Fruit fly (Drosophila melanogaster) whole organism, embryonic: ENCODE data around the gene TFAM.

Experiments used
- Adf1 ChIP-seq: fragments of 200-800 bp; sonication (Bioruptor generic); IDR thresholded peaks from 2 replicates; pipeline ENCODE4 v1.3.6; 2022; ENCODE audit warnings: missing biosample characterization, missing genetic modification characterization
- BtbVII ChIP-seq: fragments of 200-800 bp; sonication (Bioruptor generic); optimal IDR thresholded peaks from 3 replicates; lab custom pipeline; 2017; ENCODE audit warnings: missing biosample characterization, mild to moderate bottlenecking, missing genetic modification characterization
- Bteb2 ChIP-seq: fragments of 200-800 bp; sonication (Bioruptor generic); optimal IDR thresholded peaks from 2 replicates; lab custom pipeline; 2016; ENCODE audit warnings: missing biosample characterization, missing genetic modification characterization
- CG10147 ChIP-seq: fragments of 200-800 bp; sonication (Bioruptor generic); optimal IDR thresholded peaks from 2 replicates; lab custom pipeline; 2019; ENCODE audit warnings: missing biosample characterization, mild to moderate bottlenecking, missing genetic modification characterization, moderate library complexity
- CG10209 ChIP-seq: fragments of 200-800 bp; sonication (Bioruptor generic); optimal IDR thresholded peaks from 3 replicates; lab custom pipeline; 2017; ENCODE audit warnings: missing biosample characterization, mild to moderate bottlenecking, missing genetic modification characterization, missing genetic modification reagents
- CG10321 ChIP-seq: fragments of 200-800 bp; sonication (Bioruptor generic); IDR thresholded peaks from 2 replicates; pipeline ENCODE4 v1.3.6; 2022; ENCODE audit warnings: missing biosample characterization, missing genetic modification characterization
- CG10462 ChIP-seq: fragments of 200-800 bp; sonication (Bioruptor generic); optimal IDR thresholded peaks from 2 replicates; lab custom pipeline; 2016; ENCODE audit warnings: missing biosample characterization, missing genetic modification characterization
- CG10979 ChIP-seq: fragments of 200-800 bp; sonication (Bioruptor generic); optimal IDR thresholded peaks from 2 replicates; lab custom pipeline; 2018; ENCODE audit warnings: missing biosample characterization, mild to moderate bottlenecking, missing genetic modification characterization, moderate library complexity
- CG12744 ChIP-seq: fragments of 200-800 bp; sonication (Bioruptor generic); optimal IDR thresholded peaks from 2 replicates; lab custom pipeline; 2016; ENCODE audit warnings: missing biosample characterization, missing genetic modification characterization
- CG13287 ChIP-seq: fragments of 200-800 bp; sonication (Bioruptor generic); IDR thresholded peaks from 2 replicates; pipeline ENCODE4 v1.3.6; 2022; ENCODE audit warnings: missing biosample characterization, missing genetic modification characterization; ENCODE audit not compliant: partially characterized antibody
- CG13775 ChIP-seq: fragments of 200-800 bp; sonication (Bioruptor generic); optimal IDR thresholded peaks from 3 replicates; lab custom pipeline; 2017; ENCODE audit warnings: missing biosample characterization, mild to moderate bottlenecking, missing genetic modification characterization
- CG14965 ChIP-seq: fragments of 200-800 bp; sonication (Bioruptor generic); optimal IDR thresholded peaks from 2 replicates; lab custom pipeline; 2016; ENCODE audit warnings: missing biosample characterization, missing genetic modification characterization, borderline replicate concordance
- CG15073 ChIP-seq: fragments of 200-800 bp; sonication (Bioruptor generic); optimal IDR thresholded peaks from 2 replicates; lab custom pipeline; 2016; ENCODE audit warnings: missing biosample characterization, missing genetic modification characterization
- CG16863 ChIP-seq: fragments of 200-800 bp; sonication (Bioruptor generic); optimal IDR thresholded peaks from 3 replicates; lab custom pipeline; 2016; ENCODE audit warnings: missing biosample characterization, missing genetic modification characterization
- CG17568 ChIP-seq: fragments of 200-800 bp; sonication (Bioruptor generic); optimal IDR thresholded peaks from 2 replicates; lab custom pipeline; 2018; ENCODE audit warnings: missing biosample characterization, mild to moderate bottlenecking, missing genetic modification characterization, moderate library complexity
- CG1832 ChIP-seq: fragments of 200-800 bp; sonication (Bioruptor generic); optimal IDR thresholded peaks from 2 replicates; lab custom pipeline; 2017; ENCODE audit warnings: missing biosample characterization, mild to moderate bottlenecking, missing genetic modification characterization, inconsistent platforms
- CG2712 ChIP-seq: fragments of 200-800 bp; optimal IDR thresholded peaks from 3 replicates; lab custom pipeline; 2019; ENCODE audit warnings: missing biosample characterization, mild to moderate bottlenecking, missing genetic modification characterization, moderate library complexity
- CG30020 ChIP-seq: fragments of 200-800 bp; optimal IDR thresholded peaks from 2 replicates; lab custom pipeline; 2019; ENCODE audit warnings: missing biosample characterization, mild to moderate bottlenecking, missing genetic modification characterization, moderate library complexity
- CG4328 ChIP-seq: fragments of 200-800 bp; sonication (Bioruptor generic); optimal IDR thresholded peaks from 3 replicates; lab custom pipeline; 2017; ENCODE audit warnings: missing biosample characterization, missing genetic modification reagents, missing genetic modification characterization
- CG7987 ChIP-seq: fragments of 200-800 bp; sonication (Bioruptor generic); optimal IDR thresholded peaks from 2 replicates; lab custom pipeline; 2018; ENCODE audit warnings: missing biosample characterization, mild to moderate bottlenecking, missing genetic modification characterization, moderate library complexity
- Dad ChIP-seq: fragments of 200-800 bp; sonication (Bioruptor generic); optimal IDR thresholded peaks from 3 replicates; lab custom pipeline; 2016; ENCODE audit warnings: missing biosample characterization, missing genetic modification characterization
- Dref ChIP-seq: fragments of 200-800 bp; sonication (Bioruptor generic); IDR thresholded peaks from 2 replicates; pipeline ENCODE4 v1.3.6; 2022; ENCODE audit warnings: missing biosample characterization, missing genetic modification characterization
- HHEX ChIP-seq: fragments of 200-800 bp; sonication (Bioruptor generic); optimal IDR thresholded peaks from 3 replicates; lab custom pipeline; 2017; ENCODE audit warnings: missing biosample characterization, mild to moderate bottlenecking, missing genetic modification characterization, missing genetic modification reagents
- Hr51 ChIP-seq, 2 experiments: fragments of 200-800 bp; sonication (Bioruptor generic); optimal IDR thresholded peaks; 2 replicates in 1 of 2; 3 replicates in 1 of 2; lab custom pipeline; 2016 to 2018; ENCODE audit warnings: missing biosample characterization in 2 of 2, missing genetic modification characterization in 2 of 2, mild to moderate bottlenecking in 1 of 2, moderate library complexity in 1 of 2
- Med ChIP-seq: fragments of 200-800 bp; sonication (Bioruptor generic); peaks from one replicate; lab custom pipeline; 2016; ENCODE audit warnings: missing biosample characterization, missing genetic modification characterization, mild to moderate bottlenecking, inconsistent platforms, moderate library complexity
- Oli ChIP-seq: fragments of 200-800 bp; sonication (Bioruptor generic); optimal IDR thresholded peaks from 2 replicates; lab custom pipeline; 2018; ENCODE audit warnings: missing biosample characterization, mild to moderate bottlenecking, missing genetic modification characterization, moderate library complexity
- PHDP ChIP-seq: fragments of 200-800 bp; sonication (Bioruptor generic); optimal IDR thresholded peaks from 3 replicates; lab custom pipeline; 2018; ENCODE audit warnings: missing biosample characterization, mild to moderate bottlenecking, missing genetic modification characterization, moderate library complexity
- Rx ChIP-seq: fragments of 200-800 bp; sonication (Bioruptor generic); IDR thresholded peaks from 2 replicates; pipeline ENCODE4 v1.3.6; 2022; ENCODE audit warnings: missing biosample characterization, missing genetic modification characterization
- Stat92E ChIP-seq, 3 experiments: fragments of >200 bp in 2 of 3; fragments of 200-800 bp in 1 of 3; sonication (Bioruptor generic) in 1 of 3; optimal IDR thresholded peaks; 2 replicates each; lab custom pipeline; 2017 to 2019; ENCODE audit warnings: missing biosample characterization in 3 of 3, missing genetic modification characterization in 3 of 3, mild to moderate bottlenecking in 1 of 3, moderate library complexity in 1 of 3
- Vsx1 ChIP-seq: fragments of 200-800 bp; sonication (Bioruptor generic); optimal IDR thresholded peaks from 2 replicates; lab custom pipeline; 2017; ENCODE audit warnings: missing biosample characterization, mild to moderate bottlenecking, missing genetic modification characterization, missing genetic modification reagents
- Xrp1 ChIP-seq: fragments of 200-800 bp; sonication (Bioruptor generic); IDR thresholded peaks from 2 replicates; pipeline ENCODE4 v1.3.6; 2022; ENCODE audit warnings: missing biosample characterization, missing genetic modification characterization
- amos ChIP-seq: fragments of 200-800 bp; sonication (Bioruptor generic); IDR thresholded peaks from 2 replicates; pipeline ENCODE4 v1.3.6; 2022; ENCODE audit warnings: missing biosample characterization, missing genetic modification characterization; ENCODE audit not compliant: partially characterized antibody
- br ChIP-seq: fragments of >200 bp; optimal IDR thresholded peaks from 2 replicates; lab custom pipeline; 2017
- cad ChIP-seq: fragments of >200 bp; optimal IDR thresholded peaks from 2 replicates; lab custom pipeline; 2017; ENCODE audit warnings: missing biosample characterization, missing genetic modification characterization
- cas ChIP-seq: fragments of 200-800 bp; sonication (Bioruptor generic); IDR thresholded peaks from 2 replicates; pipeline ENCODE4 v1.3.6; 2022; ENCODE audit warnings: missing biosample characterization, missing genetic modification characterization
- cg ChIP-seq: fragments of 200-800 bp; sonication (Bioruptor generic); optimal IDR thresholded peaks from 3 replicates; lab custom pipeline; 2019; ENCODE audit warnings: missing biosample characterization, mild to moderate bottlenecking, missing genetic modification characterization, moderate library complexity
- corto ChIP-seq: fragments of 200-800 bp; sonication (Bioruptor generic); optimal IDR thresholded peaks from 2 replicates; lab custom pipeline; 2016; ENCODE audit warnings: missing biosample characterization, mild to moderate bottlenecking, missing genetic modification characterization, moderate library complexity
- danr ChIP-seq: fragments of 200-800 bp; sonication (Bioruptor generic); IDR thresholded peaks from 2 replicates; pipeline ENCODE4 v1.3.6; 2022; ENCODE audit warnings: missing biosample characterization, missing genetic modification characterization
- exex ChIP-seq: fragments of 200-800 bp; sonication (Bioruptor generic); optimal IDR thresholded peaks from 4 replicates; lab custom pipeline; 2018; ENCODE audit warnings: missing biosample characterization, mild to moderate bottlenecking, missing genetic modification characterization, moderate library complexity
- eyg ChIP-seq: fragments of 200-800 bp; sonication (Bioruptor generic); optimal IDR thresholded peaks from 3 replicates; lab custom pipeline; 2016; ENCODE audit warnings: missing biosample characterization, missing genetic modification characterization
- gcm2 ChIP-seq: fragments of 200-800 bp; sonication (Bioruptor generic); optimal IDR thresholded peaks from 2 replicates; lab custom pipeline; 2016; ENCODE audit warnings: missing biosample characterization, missing genetic modification characterization
- hb ChIP-seq: fragments of 200-800 bp; sonication (Bioruptor generic); IDR thresholded peaks from 3 replicates; pipeline ENCODE4 v1.3.6; 2022; ENCODE audit warnings: missing biosample characterization, missing genetic modification characterization; ENCODE audit not compliant: partially characterized antibody
- hbn ChIP-seq: fragments of 200-800 bp; sonication (Bioruptor generic); IDR thresholded peaks from 2 replicates; pipeline ENCODE4 v1.3.6; 2022; ENCODE audit warnings: missing biosample characterization, missing genetic modification characterization; ENCODE audit not compliant: partially characterized antibody
- lab ChIP-seq: fragments of 200-800 bp; sonication (Bioruptor generic); optimal IDR thresholded peaks from 3 replicates; lab custom pipeline; 2017; ENCODE audit warnings: missing biosample characterization, missing genetic modification characterization, mild to moderate bottlenecking, moderate library complexity, missing genetic modification reagents
- nom ChIP-seq: fragments of 200-800 bp; sonication (Bioruptor generic); optimal IDR thresholded peaks from 2 replicates; lab custom pipeline; 2017; ENCODE audit warnings: missing biosample characterization, missing genetic modification characterization, mild to moderate bottlenecking, moderate library complexity, missing genetic modification reagents
- pum ChIP-seq: fragments of 200-800 bp; sonication (Bioruptor generic); optimal IDR thresholded peaks from 2 replicates; lab custom pipeline; 2016; ENCODE audit warnings: missing biosample characterization, missing genetic modification characterization
- sr ChIP-seq: fragments of 200-800 bp; sonication (Bioruptor generic); IDR thresholded peaks from 3 replicates; pipeline ENCODE4 v1.3.6; 2022; ENCODE audit warnings: missing biosample characterization, missing genetic modification characterization
- sug ChIP-seq: fragments of 200-800 bp; optimal IDR thresholded peaks from 2 replicates; lab custom pipeline; 2019; ENCODE audit warnings: missing biosample characterization, mild to moderate bottlenecking, missing genetic modification characterization, moderate library complexity

TFAM gene

DNA sequence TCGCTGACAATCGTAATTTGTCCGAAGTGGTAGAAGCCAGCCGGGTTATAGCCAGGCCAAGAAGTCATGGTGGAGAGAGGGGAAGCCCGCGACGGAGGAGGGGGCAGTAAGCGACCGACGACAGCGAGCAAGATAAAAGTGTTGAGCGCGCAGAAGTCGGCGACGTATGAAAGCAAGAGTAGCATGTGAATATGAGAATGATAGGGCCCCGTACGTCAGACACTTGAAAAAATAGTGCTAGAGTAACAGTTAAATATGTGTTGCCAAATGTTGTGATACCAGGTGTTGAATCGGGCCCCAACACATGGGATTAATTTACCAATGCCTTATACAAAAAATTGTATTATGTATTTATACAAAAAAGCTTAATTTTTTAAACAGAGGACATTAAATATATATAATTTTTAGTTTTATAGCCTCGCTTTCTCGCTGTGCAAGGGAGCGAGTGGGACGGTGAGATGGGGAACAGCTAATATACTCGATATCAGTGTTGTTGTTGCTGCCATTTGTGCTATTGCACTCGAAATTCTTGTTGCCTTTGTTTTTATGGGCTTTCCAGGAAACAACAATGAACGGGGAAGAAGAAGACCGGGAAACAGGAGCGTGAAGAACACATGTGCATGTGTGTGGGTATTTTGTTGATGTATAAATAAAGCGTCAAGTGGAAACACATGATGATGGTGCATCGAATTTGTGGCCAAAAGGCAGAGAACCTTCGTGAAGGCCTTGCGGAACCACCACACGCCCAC, 26.8 kb downstream of the TFAM start (continued):
- TF ChIP-seq Rx (GFP tag; lab: Robert Waterston, UW) = peak; percentile 73
- TF ChIP-seq HHEX (GFP tag; lab: Kevin White, UChicago) = peak; percentile 88
- TF ChIP-seq br (lab: Kevin White, UChicago) = no peak
- TF ChIP-seq Dref (GFP tag; lab: Robert Waterston, UW) = 0 out of 2 replicates have a peak, but pooled peaks have one; percentile 18
- TF ChIP-seq CG13287 (GFP tag; lab: Robert Waterston, UW) = no peak; the same call in 1 of the 2 replicates
- no peak for TF ChIP-seq hbn (GFP tag; lab: Robert Waterston, UW)
- 0 out of 3 replicates have a peak, but pooled peaks have one; percentile 10 for TF ChIP-seq sr
- peak; percentile 87 for TF ChIP-seq Oli (tag; lab: Kevin White, UChicago)
- peak; percentile 54 for TF ChIP-seq CG16863 (GFP tag; lab: Kevin White, UChicago)
- TF ChIP-seq CG15073 = no peak
- TF ChIP-seq CG30020 (tag; lab: Kevin White, UChicago) = peak; percentile 44
- peak; percentile 79 for TF ChIP-seq BtbVII
- no peak for TF ChIP-seq Dad (GFP tag; lab: Kevin White, UChicago)
- TF ChIP-seq cas (GFP tag; lab: Robert Waterston, UW) = peak; percentile 25; the same call in 1 of the 2 replicates
- peak; percentile 92 for TF ChIP-seq lab (GFP tag; lab: Kevin White, UChicago)
- TF ChIP-seq CG4328 (GFP tag; lab: Kevin White, UChicago) = peak; percentile 73
- TF ChIP-seq Vsx1 (GFP tag; lab: Kevin White, UChicago) = peak; percentile 94
- TF ChIP-seq Med (GFP tag; lab: Kevin White, UChicago) = peak; percentile 84
- no peak for TF ChIP-seq CG12744
- peak; percentile 78 for TF ChIP-seq nom
- TF ChIP-seq CG2712 (tag; lab: Kevin White, UChicago) = peak; percentile 93
- peak; percentile 24 for TF ChIP-seq cad (GFP tag; lab: Kevin White, UChicago)
- TF ChIP-seq cg (GFP tag; lab: Kevin White, UChicago) = no peak
- peak; percentile 87 for TF ChIP-seq sug (tag; lab: Kevin White, UChicago)
- peak; percentile 74 for TF ChIP-seq CG17568 (GFP tag; lab: Kevin White, UChicago)
- peak; percentile 79 for TF ChIP-seq danr (GFP tag; lab: Robert Waterston, UW)
- TF ChIP-seq gcm2 (GFP tag; lab: Kevin White, UChicago) = peak; percentile 65
- peak; percentile 54 for TF ChIP-seq CG10321 (GFP tag; lab: Robert Waterston, UW)
- peak; percentile 87 for TF ChIP-seq Xrp1
- TF ChIP-seq CG10147 = peak; percentile 84
- peak; percentile 32; the same call in 1 of the 2 replicates for TF ChIP-seq amos (GFP tag; lab: Robert Waterston, UW)
- peak; percentile 65 for TF ChIP-seq CG10462
- TF ChIP-seq Bteb2 (GFP tag; lab: Kevin White, UChicago) = no peak
- TF ChIP-seq CG10209 = peak; percentile 86
- TF ChIP-seq corto (GFP tag; lab: Kevin White, UChicago) = peak; percentile 90
- no peak for TF ChIP-seq CG14965 (GFP tag; lab: Kevin White, UChicago)
- TF ChIP-seq hb (GFP tag; lab: Robert Waterston, UW) = no peak
- TF ChIP-seq eyg (GFP tag; lab: Kevin White, UChicago) = peak; percentile 4
- peak; percentile 84 for TF ChIP-seq exex
- peak; percentile 88 for TF ChIP-seq PHDP (tag; lab: Kevin White, UChicago)
- TF ChIP-seq pum (GFP tag; lab: Kevin White, UChicago) = peak; percentile 12
- TF ChIP-seq CG1832 = no peak
- peak; percentile 81 for TF ChIP-seq CG13775 (GFP tag; lab: Kevin White, UChicago)
- peak; percentile 37 to 89 for TF ChIP-seq Hr51 (GFP tag; optimal IDR thresholded peaks at IDR 0.05; lab: Kevin White, UChicago)
- TF ChIP-seq Stat92E (GFP tag; optimal IDR thresholded peaks at IDR 0.05; lab: Kevin White, UChicago) = peak in 1 of 3 experiments; percentile 100
- TF ChIP-seq CG7987 (GFP tag; lab: Kevin White, UChicago) = peak; percentile 47
- peak; percentile 75 for TF ChIP-seq Adf1 (GFP tag; lab: Robert Waterston, UW)
- TF ChIP-seq CG10979 (tag; lab: Kevin White, UChicago) = peak; percentile 92
